Fruit fly (Drosophila melanogaster): ENCODE data around the gene CG14411.

CG14411 gene

DNA sequence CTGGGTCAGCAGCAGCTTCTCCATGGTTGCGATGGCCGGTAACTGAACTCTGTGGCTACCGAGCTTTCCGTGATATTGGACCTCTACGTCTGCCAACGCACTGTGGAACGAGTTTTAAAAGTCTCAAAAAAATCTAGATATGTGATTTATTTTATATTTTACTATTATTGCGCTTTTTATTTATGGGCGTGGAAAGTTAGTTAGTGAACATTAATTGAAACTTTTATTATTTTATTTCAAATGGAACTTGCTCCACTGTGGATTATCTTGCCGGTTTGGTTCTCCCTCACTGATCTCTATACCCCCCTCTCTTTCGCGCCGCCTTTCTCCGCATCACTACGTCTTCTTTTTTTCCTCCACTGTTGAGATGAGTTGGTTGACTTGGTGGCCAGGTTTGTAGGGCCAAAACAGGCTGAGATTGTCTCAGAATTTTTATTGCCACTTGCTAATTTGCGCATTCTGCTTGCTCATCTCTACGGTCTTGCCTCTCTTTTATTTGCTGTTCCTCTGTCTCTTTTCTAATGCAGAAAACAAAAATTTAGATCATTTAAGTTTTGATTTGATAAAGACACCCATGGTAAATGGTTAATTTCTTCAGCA is 16.4 kb downstream of the CG14411 start, which contains the start of gene CG9522 (continued):
- no peak for TF ChIP-seq Bdp1 (GFP tag; optimal IDR thresholded peaks at IDR 0.05)
- TF ChIP-seq dan (GFP tag; IDR thresholded peaks at IDR 0.05) = no peak
- TF ChIP-seq D (optimal IDR thresholded peaks at IDR 0.05) = no peak
- TF ChIP-seq D (GFP tag; optimal IDR thresholded peaks at IDR 0.05) = peak; percentile 77
- no peak for TF ChIP-seq CG42726 (GFP tag; IDR thresholded peaks at IDR 0.05; ENCODE audit: partially characterized antibody)
- no peak for TF ChIP-seq pros (GFP tag; optimal IDR thresholded peaks at IDR 0.05)

DNA sequence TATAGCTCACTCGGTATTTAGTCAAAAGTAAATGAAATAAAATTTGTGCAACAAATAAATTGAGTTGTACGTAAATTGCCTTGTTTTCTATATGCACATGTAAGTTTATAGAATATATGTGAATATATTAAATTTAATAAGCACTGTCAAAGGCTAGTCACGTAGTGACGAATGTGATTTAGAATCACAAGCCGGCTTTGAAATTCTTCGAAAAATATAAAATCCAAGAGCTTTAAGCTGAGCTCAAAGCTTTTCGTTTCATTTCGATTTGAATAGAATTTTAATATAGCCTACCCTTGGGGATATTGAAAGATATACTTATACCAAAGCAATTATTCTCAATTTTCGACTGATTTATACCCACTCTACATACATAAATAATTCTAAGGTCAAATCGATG is 17.6 kb downstream of the CG14411 start:
- peak; percentile 81 for TF ChIP-seq Meics (GFP tag; optimal IDR thresholded peaks at IDR 0.05)
- TF ChIP-seq CG3838 (GFP tag; optimal IDR thresholded peaks at IDR 0.05) = no peak
- no peak for TF ChIP-seq gro (GFP tag; optimal IDR thresholded peaks at IDR 0.05)

DNA sequence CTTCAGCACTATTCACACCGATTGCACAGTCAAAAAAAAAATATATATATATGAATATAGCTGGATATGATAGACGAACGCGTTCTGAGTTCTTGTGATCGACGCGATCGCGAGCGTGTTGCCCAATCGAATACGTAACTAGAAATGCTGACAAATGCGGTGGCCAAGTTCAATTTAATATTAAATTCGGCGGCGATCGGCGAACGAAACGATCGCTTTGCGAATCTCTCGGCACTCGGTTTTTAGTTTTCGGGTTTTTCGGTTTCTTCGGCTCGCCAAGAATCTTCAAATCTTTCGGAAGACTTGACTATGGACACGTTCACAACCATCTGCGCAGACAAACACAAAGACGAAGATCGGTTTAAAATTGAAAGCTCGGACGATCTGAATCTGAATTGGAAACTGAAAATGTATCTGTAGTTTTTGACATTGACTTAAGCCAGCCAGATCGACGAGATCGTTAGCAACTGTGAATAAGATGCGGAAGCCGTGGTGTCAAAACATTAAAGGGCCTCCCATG is 20.8 kb downstream of the CG14411 start, which contains the start of gene CG9521:
TSS of gene CG9521 (minus strand) at position 117 of the 520 bp plus-strand sequence.
- TF ChIP-seq Deaf1 (tag; optimal IDR thresholded peaks at IDR 0.05) (peak; percentile 91), amos (GFP tag; IDR thresholded peaks at IDR 0.05; ENCODE audit: partially characterized antibody) (no peak), lola (GFP tag; optimal IDR thresholded peaks at IDR 0.05) (no peak), bcd (GFP tag; optimal IDR thresholded peaks at IDR 0.05) (no peak), Hsf (GFP tag; optimal IDR thresholded peaks at IDR 0.05) (no peak), CG7928 (GFP tag; optimal IDR thresholded peaks at IDR 0.05) (no peak), chinmo (GFP tag; IDR thresholded peaks at IDR 0.05; ENCODE audit: partially characterized antibody) (0 out of 4 replicates have a peak, but pooled peaks have one; percentile 72), CG7786 (GFP tag; optimal IDR thresholded peaks at IDR 0.05) (no peak), sd (tag; optimal IDR thresholded peaks at IDR 0.05) (peak; percentile 0), Pdp1 (GFP tag; optimal IDR thresholded peaks at IDR 0.05) (peak in 1 of 2 experiments; percentile 8), sob (GFP tag; IDR thresholded peaks at IDR 0.05) (no peak), zf30C (GFP tag; optimal IDR thresholded peaks at IDR 0.05) (no peak), Eip74EF (GFP tag; optimal IDR thresholded peaks at IDR 0.05) (peak in 1 of 2 experiments; percentile 24), Xbp1 (GFP tag; optimal IDR thresholded peaks at IDR 0.05) (no peak), Doc3 (GFP tag; IDR thresholded peaks at IDR 0.05; ENCODE audit: partially characterized antibody) (no peak), CG18764 (GFP tag; optimal IDR thresholded peaks at IDR 0.05) (no peak), da (GFP tag; optimal IDR thresholded peaks at IDR 0.05) (no peak), CG13894 (tag; optimal IDR thresholded peaks at IDR 0.05) (peak; percentile 95), Camta (GFP tag; optimal IDR thresholded peaks at IDR 0.05) (no peak), CG12236 (GFP tag; optimal IDR thresholded peaks at IDR 0.05) (no peak), croc (GFP tag; conservative IDR thresholded peaks at IDR 0.05) (no peak), trem (tag; optimal IDR thresholded peaks at IDR 0.05) (no peak)

DNA sequence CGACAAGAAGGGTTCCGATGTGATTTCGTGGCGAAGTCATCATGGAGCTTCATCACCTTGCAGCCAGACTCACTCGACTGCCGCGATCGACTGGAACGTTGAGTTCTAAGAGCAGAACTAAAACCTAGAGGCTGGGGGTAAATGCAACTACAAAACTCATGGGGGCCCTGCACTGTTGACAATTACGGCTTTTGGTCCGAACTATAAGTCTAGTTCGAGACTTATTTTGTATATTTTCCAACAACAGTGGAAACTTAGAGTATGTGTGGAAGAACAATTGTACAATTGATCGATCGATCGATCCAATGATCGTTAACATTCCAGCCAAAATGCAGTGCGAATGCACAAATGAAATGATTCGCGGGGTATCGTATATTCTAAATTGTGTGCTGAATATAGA is 23.8 kb downstream of the CG14411 start, which contains the start of gene CG9519:
TSS of gene CG9519 (minus strand) at position 101 of the 400 bp plus-strand sequence.
- TF ChIP-seq kay (GFP tag; optimal IDR thresholded peaks at IDR 0.05) (no peak), CG13123 (GFP tag; optimal IDR thresholded peaks at IDR 0.05) (no peak), YL-1 (GFP tag; optimal IDR thresholded peaks at IDR 0.05) (no peak)
